Worm (Caenorhabditis elegans): ENCODE measurements around the gene srh-76.
A peak's percentile ranks its signal among the peaks of the same experiment; 100 is the strongest.

- TF ChIP-seq nhr-179 (tag; optimal IDR thresholded peaks at IDR 0.05): no peak
- no peak for TF ChIP-seq nhr-27 (tag; optimal IDR thresholded peaks at IDR 0.05)
- no peak for TF ChIP-seq F49E8.2 (tag; optimal IDR thresholded peaks at IDR 0.05; ENCODE audit: insufficient read depth)
- no peak for TF ChIP-seq lag-1 (GFP tag; IDR thresholded peaks at IDR 0.05)
- 0 out of 2 replicates have a peak, but pooled peaks have one; percentile 10 for TF ChIP-seq madf-6 (GFP tag; IDR thresholded peaks at IDR 0.05)
- no peak for TF ChIP-seq nhr-90 (tag; optimal IDR thresholded peaks at IDR 0.05)
- TF ChIP-seq unc-62 (GFP tag; optimal IDR thresholded peaks at IDR 0.05): no peak
- no peak for TF ChIP-seq snpc-4 (GFP tag; optimal IDR thresholded peaks at IDR 0.05)
- TF ChIP-seq snpc-4 (tag; optimal IDR thresholded peaks at IDR 0.05): no peak
- TF ChIP-seq F57A8.1 (GFP tag; optimal IDR thresholded peaks at IDR 0.05): no peak
- TF ChIP-seq tlf-1 (GFP tag; optimal IDR thresholded peaks at IDR 0.05): no peak
- TF ChIP-seq madf-3 (GFP tag; IDR thresholded peaks at IDR 0.05): no peak
- TF ChIP-seq ceh-100 (GFP tag; IDR thresholded peaks at IDR 0.05): no peak
Measured at ce11 chrV:5825478-5825877, 8.2 kb upstream of the srh-76 start.
